Fruit fly (Drosophila melanogaster): Measurements from ENCODE around the gene CG31635.
A peak's percentile ranks its signal among the peaks of the same experiment; 100 is the strongest.

The CG31635 gene

dm6 chr2L:6693794-6694254 is 44.9 kb upstream of the CG31635 start (continued):
- TF ChIP-seq ATbp (GFP tag; optimal IDR thresholded peaks at IDR 0.05), result peak; percentile 39
- TF ChIP-seq CG3163 (GFP tag; optimal IDR thresholded peaks at IDR 0.05), result no peak
- TF ChIP-seq zen2 (GFP tag; IDR thresholded peaks at IDR 0.05; ENCODE audit: partially characterized antibody), result no peak
- peak; percentile 12 for TF ChIP-seq CG12299 (tag; optimal IDR thresholded peaks at IDR 0.05)
- TF ChIP-seq CG15269 (tag; optimal IDR thresholded peaks at IDR 0.05), result peak; percentile 54
- 0 out of 2 replicates have a peak, but pooled peaks have one; percentile 34 for TF ChIP-seq CG14014 (GFP tag; IDR thresholded peaks at IDR 0.05)
- TF ChIP-seq dimm (GFP tag; IDR thresholded peaks at IDR 0.05), result no peak
- no peak for TF ChIP-seq grn (GFP tag; optimal IDR thresholded peaks at IDR 0.05)
- no peak for TF ChIP-seq luna (GFP tag; optimal IDR thresholded peaks at IDR 0.05)
- peak; percentile 90 for TF ChIP-seq sens (GFP tag)
- TF ChIP-seq ERR (GFP tag; optimal IDR thresholded peaks at IDR 0.05), result no peak
- TF ChIP-seq CG14710 (tag; optimal IDR thresholded peaks at IDR 0.05), result peak; percentile 63
- TF ChIP-seq Atf3 (GFP tag; optimal IDR thresholded peaks at IDR 0.05), result no peak
- peak; percentile 36 for TF ChIP-seq trem (tag; optimal IDR thresholded peaks at IDR 0.05)
- TF ChIP-seq ato (GFP tag; IDR thresholded peaks at IDR 0.05; ENCODE audit: partially characterized antibody), result no peak
- TF ChIP-seq dmrt11E (tag; optimal IDR thresholded peaks at IDR 0.05), result peak; percentile 54
- 0 out of 3 replicates have a peak, but pooled peaks have one; percentile 35 for TF ChIP-seq ci (GFP tag; IDR thresholded peaks at IDR 0.05)
- no peak for TF ChIP-seq CG14667 (GFP tag; IDR thresholded peaks at IDR 0.05)
- TF ChIP-seq Ets65A (GFP tag), result peak; percentile 60
- TF ChIP-seq sna (GFP tag; IDR thresholded peaks at IDR 0.05; ENCODE audit: partially characterized antibody), result no peak
- no peak for TF ChIP-seq CG6272 (GFP tag; IDR thresholded peaks at IDR 0.05)
- TF ChIP-seq tin (GFP tag; optimal IDR thresholded peaks at IDR 0.05), result peak; percentile 27
- no peak for TF ChIP-seq CG43689 (GFP tag; IDR thresholded peaks at IDR 0.05)
- no peak for TF ChIP-seq Dfd (GFP tag; optimal IDR thresholded peaks at IDR 0.05)
- no peak for TF ChIP-seq CG12942 (GFP tag; optimal IDR thresholded peaks at IDR 0.05)
- peak; percentile 45 for TF ChIP-seq Hand (GFP tag; optimal IDR thresholded peaks at IDR 0.05)
- no peak for TF ChIP-seq Rfx (GFP tag; IDR thresholded peaks at IDR 0.05)
- TF ChIP-seq zfh2 (GFP tag; optimal IDR thresholded peaks at IDR 0.05), result peak; percentile 0
- TF ChIP-seq ase (GFP tag; IDR thresholded peaks at IDR 0.05), result no peak
- no peak for TF ChIP-seq fd3F (GFP tag; optimal IDR thresholded peaks at IDR 0.05)
- no peak for TF ChIP-seq Lim3 (GFP tag; IDR thresholded peaks at IDR 0.05)
- TF ChIP-seq otp (GFP tag; IDR thresholded peaks at IDR 0.05), result no peak
- no peak for TF ChIP-seq CG11560 (tag; IDR thresholded peaks at IDR 0.05)
- TF ChIP-seq CG4854 (GFP tag; optimal IDR thresholded peaks at IDR 0.05), result no peak
- TF ChIP-seq HHEX (GFP tag; optimal IDR thresholded peaks at IDR 0.05), result peak; percentile 30
- TF ChIP-seq ham (GFP tag; IDR thresholded peaks at IDR 0.05), result no peak
- TF ChIP-seq CG3726 (GFP tag; IDR thresholded peaks at IDR 0.05), result no peak
- TF ChIP-seq Eip74EF (GFP tag; optimal IDR thresholded peaks at IDR 0.05), result peak in 1 of 2 experiments; percentile 68
- no peak for TF ChIP-seq ac (GFP tag; optimal IDR thresholded peaks at IDR 0.05)
- TF ChIP-seq br (optimal IDR thresholded peaks at IDR 0.05), result no peak
- TF ChIP-seq unpg (GFP tag; optimal IDR thresholded peaks at IDR 0.05), result peak; percentile 36
- TF ChIP-seq CG34422 (GFP tag; IDR thresholded peaks at IDR 0.05), result no peak
- TF ChIP-seq zen (tag; optimal IDR thresholded peaks at IDR 0.05), result no peak
- TF ChIP-seq CG2678 (tag; optimal IDR thresholded peaks at IDR 0.05), result peak; percentile 73
- TF ChIP-seq cwo (GFP tag; optimal IDR thresholded peaks at IDR 0.05), result peak; percentile 12
- TF ChIP-seq tio (GFP tag; optimal IDR thresholded peaks at IDR 0.05), result peak; percentile 54
- no peak for TF ChIP-seq dati (GFP tag; IDR thresholded peaks at IDR 0.05)
- TF ChIP-seq CG11398 (GFP tag; optimal IDR thresholded peaks at IDR 0.05), result no peak
- peak; percentile 23 for TF ChIP-seq Asciz (GFP tag; optimal IDR thresholded peaks at IDR 0.05)
- no peak for TF ChIP-seq Bdp1 (GFP tag; optimal IDR thresholded peaks at IDR 0.05)
- no peak for TF ChIP-seq Gug (GFP tag; IDR thresholded peaks at IDR 0.05)
- TF ChIP-seq NC2β (GFP tag; optimal IDR thresholded peaks at IDR 0.05), result no peak

Measured in whole organism, embryonic.